Worm (Caenorhabditis elegans): ENCODE results near the gene fbxb-44.

ce11 chrII:1501614-1502355, 36.9 kb upstream of the fbxb-44 start:
- TF ChIP-seq fkh-10 (GFP tag; optimal IDR thresholded peaks at IDR 0.05) (no peak), tbx-7 (tag; optimal IDR thresholded peaks at IDR 0.05) (no peak), fkh-6 (tag; optimal IDR thresholded peaks at IDR 0.05) (no peak), ama-1 (optimal IDR thresholded peaks at IDR 0.05) (no peak)

Data from whole organism, late embryonic.